Fruit fly (Drosophila melanogaster) whole organism, embryonic: ENCODE measurements around the gene Fatp1.
A peak's percentile ranks its signal among the peaks of the same experiment; 100 is the strongest.

Source experiments
- Aef1 ChIP-seq: fragments of 200-800 bp; sonication (Bioruptor generic); IDR thresholded peaks from 3 replicates; pipeline ENCODE4 v1.3.6; 2022; ENCODE audit warnings: missing biosample characterization, missing genetic modification characterization
- BEAF-32 ChIP-seq: fragments of 200-800 bp; sonication (Bioruptor generic); optimal IDR thresholded peaks from 3 replicates; lab custom pipeline; 2017; ENCODE audit warnings: missing biosample characterization, missing genetic modification characterization, mild to moderate bottlenecking, moderate library complexity, missing genetic modification reagents
- CG12155 ChIP-seq: fragments of 200-800 bp; sonication (Bioruptor generic); optimal IDR thresholded peaks from 3 replicates; lab custom pipeline; 2016; ENCODE audit warnings: missing biosample characterization, missing genetic modification characterization
- CG12744 ChIP-seq: fragments of 200-800 bp; sonication (Bioruptor generic); optimal IDR thresholded peaks from 2 replicates; lab custom pipeline; 2016; ENCODE audit warnings: missing biosample characterization, missing genetic modification characterization
- CG13624 ChIP-seq: fragments of 200-800 bp; sonication (Bioruptor generic); optimal IDR thresholded peaks from 2 replicates; lab custom pipeline; 2016; ENCODE audit warnings: missing biosample characterization, missing genetic modification characterization
- CG13775 ChIP-seq: fragments of 200-800 bp; sonication (Bioruptor generic); optimal IDR thresholded peaks from 3 replicates; lab custom pipeline; 2017; ENCODE audit warnings: missing biosample characterization, mild to moderate bottlenecking, missing genetic modification characterization
- CG15479 ChIP-seq: fragments of 200-800 bp; sonication (Bioruptor generic); optimal IDR thresholded peaks from 3 replicates; lab custom pipeline; 2019; ENCODE audit warnings: missing biosample characterization, mild to moderate bottlenecking, missing genetic modification characterization, moderate library complexity
- CG16779 ChIP-seq: fragments of 200-800 bp; sonication (Bioruptor generic); IDR thresholded peaks from 2 replicates; pipeline ENCODE4 v1.3.6; 2022; ENCODE audit warnings: missing biosample characterization, missing genetic modification characterization
- CG17186 ChIP-seq: fragments of 200-800 bp; sonication (Bioruptor generic); optimal IDR thresholded peaks from 3 replicates; lab custom pipeline; 2017; ENCODE audit warnings: missing biosample characterization, missing genetic modification reagents, missing genetic modification characterization
- CG17802 ChIP-seq: fragments of 200-800 bp; sonication (Bioruptor generic); optimal IDR thresholded peaks from 2 replicates; lab custom pipeline; 2018; ENCODE audit warnings: missing biosample characterization, mild to moderate bottlenecking, missing genetic modification characterization, moderate library complexity
- CG17912 ChIP-seq: fragments of 200-800 bp; sonication (Bioruptor generic); optimal IDR thresholded peaks from 2 replicates; lab custom pipeline; 2018; ENCODE audit warnings: missing biosample characterization, mild to moderate bottlenecking, missing genetic modification characterization
- CG6272 ChIP-seq: fragments of 200-800 bp; sonication (Bioruptor generic); IDR thresholded peaks from 2 replicates; pipeline ENCODE4 v1.3.6; 2022; ENCODE audit warnings: missing biosample characterization, missing genetic modification characterization
- CG6654 ChIP-seq: fragments of 200-800 bp; sonication (Bioruptor generic); optimal IDR thresholded peaks from 2 replicates; lab custom pipeline; 2017; ENCODE audit warnings: missing biosample characterization, mild to moderate bottlenecking, missing genetic modification characterization
- CG7271 ChIP-seq: fragments of 200-800 bp; sonication (Bioruptor generic); optimal IDR thresholded peaks from 2 replicates; lab custom pipeline; 2018; ENCODE audit warnings: missing biosample characterization, mild to moderate bottlenecking, missing genetic modification characterization, moderate library complexity
- CG7786 ChIP-seq: fragments of 200-800 bp; sonication (Bioruptor generic); optimal IDR thresholded peaks from 2 replicates; lab custom pipeline; 2016; ENCODE audit warnings: missing biosample characterization, missing genetic modification characterization
- D ChIP-seq, 2 experiments: fragments of 200-800 bp in 1 of 2; fragments of >200 bp in 1 of 2; sonication (Bioruptor generic) in 1 of 2; optimal IDR thresholded peaks; 2 replicates in 1 of 2; 3 replicates in 1 of 2; lab custom pipeline; 2017; ENCODE audit warnings: mild to moderate bottlenecking in 1 of 2, missing biosample characterization in 1 of 2, missing genetic modification characterization in 1 of 2, missing genetic modification reagents in 1 of 2
- Dad ChIP-seq: fragments of 200-800 bp; sonication (Bioruptor generic); optimal IDR thresholded peaks from 3 replicates; lab custom pipeline; 2016; ENCODE audit warnings: missing biosample characterization, missing genetic modification characterization
- ERR ChIP-seq: fragments of 200-800 bp; sonication (Bioruptor generic); optimal IDR thresholded peaks from 2 replicates; lab custom pipeline; 2016; ENCODE audit warnings: missing biosample characterization, missing genetic modification characterization
- Elba2 ChIP-seq: fragments of 200-800 bp; sonication (Bioruptor generic); optimal IDR thresholded peaks from 3 replicates; lab custom pipeline; 2016; ENCODE audit warnings: missing biosample characterization, missing genetic modification characterization
- Gug ChIP-seq: fragments of 200-800 bp; sonication (Bioruptor generic); IDR thresholded peaks from 4 replicates; pipeline ENCODE4 v1.3.6; 2022; ENCODE audit warnings: missing biosample characterization, missing genetic modification characterization
- Hand ChIP-seq: fragments of 200-800 bp; sonication (Bioruptor generic); optimal IDR thresholded peaks from 2 replicates; lab custom pipeline; 2017; ENCODE audit warnings: mild to moderate bottlenecking, missing biosample characterization, missing genetic modification reagents, missing genetic modification characterization
- HmgZ ChIP-seq: fragments of 200-800 bp; sonication (Bioruptor generic); optimal IDR thresholded peaks from 2 replicates; lab custom pipeline; 2018; ENCODE audit warnings: missing biosample characterization, mild to moderate bottlenecking, missing genetic modification characterization
- Hr51 ChIP-seq, 2 experiments: fragments of 200-800 bp; sonication (Bioruptor generic); optimal IDR thresholded peaks; 2 replicates in 1 of 2; 3 replicates in 1 of 2; lab custom pipeline; 2016 to 2018; ENCODE audit warnings: missing biosample characterization in 2 of 2, missing genetic modification characterization in 2 of 2, mild to moderate bottlenecking in 1 of 2, moderate library complexity in 1 of 2
- Lhr ChIP-seq: fragments of 200-800 bp; sonication (Bioruptor generic); optimal IDR thresholded peaks from 3 replicates; lab custom pipeline; 2017; ENCODE audit warnings: mild to moderate bottlenecking, missing biosample characterization, missing genetic modification reagents, missing genetic modification characterization
- Med ChIP-seq: fragments of 200-800 bp; sonication (Bioruptor generic); peaks from one replicate; lab custom pipeline; 2016; ENCODE audit warnings: missing biosample characterization, missing genetic modification characterization, mild to moderate bottlenecking, inconsistent platforms, moderate library complexity
- Oli ChIP-seq: fragments of 200-800 bp; sonication (Bioruptor generic); optimal IDR thresholded peaks from 2 replicates; lab custom pipeline; 2018; ENCODE audit warnings: missing biosample characterization, mild to moderate bottlenecking, missing genetic modification characterization, moderate library complexity
- PHDP ChIP-seq: fragments of 200-800 bp; sonication (Bioruptor generic); optimal IDR thresholded peaks from 3 replicates; lab custom pipeline; 2018; ENCODE audit warnings: missing biosample characterization, mild to moderate bottlenecking, missing genetic modification characterization, moderate library complexity
- Tbp ChIP-seq: fragments of >200 bp; optimal IDR thresholded peaks from 2 replicates; lab custom pipeline; 2018; ENCODE audit warnings: missing biosample characterization, missing genetic modification characterization
- ac ChIP-seq: fragments of 200-800 bp; sonication (Bioruptor generic); optimal IDR thresholded peaks from 3 replicates; lab custom pipeline; 2017; ENCODE audit warnings: missing biosample characterization, mild to moderate bottlenecking, missing genetic modification characterization
- bab2 ChIP-seq: fragments of 200-800 bp; sonication (Bioruptor generic); optimal IDR thresholded peaks from 2 replicates; lab custom pipeline; 2016; ENCODE audit warnings: missing biosample characterization, missing genetic modification characterization
- cwo ChIP-seq: fragments of 200-800 bp; sonication (Bioruptor generic); optimal IDR thresholded peaks from 3 replicates; lab custom pipeline; 2017; ENCODE audit warnings: missing biosample characterization, missing genetic modification characterization, mild to moderate bottlenecking, moderate library complexity, missing genetic modification reagents
- ems ChIP-seq: fragments of 200-800 bp; sonication (Bioruptor generic); optimal IDR thresholded peaks from 3 replicates; lab custom pipeline; 2016; ENCODE audit warnings: missing biosample characterization, missing genetic modification characterization
- her ChIP-seq: fragments of 200-800 bp; sonication (Bioruptor generic); optimal IDR thresholded peaks from 2 replicates; lab custom pipeline; 2016; ENCODE audit warnings: missing biosample characterization, missing genetic modification characterization
- kay ChIP-seq: fragments of 200-800 bp; sonication (Bioruptor generic); optimal IDR thresholded peaks from 2 replicates; lab custom pipeline; 2016; ENCODE audit warnings: missing biosample characterization, missing genetic modification characterization
- odd ChIP-seq: fragments of 200-800 bp; sonication (Bioruptor generic); optimal IDR thresholded peaks from 2 replicates; lab custom pipeline; 2017; ENCODE audit warnings: missing biosample characterization, mild to moderate bottlenecking, missing genetic modification characterization
- otp ChIP-seq: fragments of 200-800 bp; sonication (Bioruptor generic); IDR thresholded peaks from 3 replicates; pipeline ENCODE4, ENCODE4 v1.3.6; 2022; ENCODE audit warnings: missing biosample characterization, missing genetic modification characterization
- pan ChIP-seq, 4 experiments: fragments of >200 bp in 3 of 4; fragments of 200-800 bp in 1 of 4; sonication (Bioruptor generic) in 1 of 4; optimal IDR thresholded peaks in 3 of 4; IDR thresholded peaks in 1 of 4; 2 replicates each; pipeline versions ENCODE4 v1.3.6 to Lab custom; 2017 to 2022; ENCODE audit warnings: missing biosample characterization in 2 of 4, missing genetic modification characterization in 2 of 4, mixed read lengths in 1 of 4
- pb ChIP-seq: fragments of 200-800 bp; sonication (Bioruptor generic); optimal IDR thresholded peaks from 3 replicates; lab custom pipeline; 2016; ENCODE audit warnings: missing biosample characterization, missing genetic modification characterization
- peb ChIP-seq: fragments of 200-800 bp; sonication (Bioruptor generic); IDR thresholded peaks from 2 replicates; pipeline ENCODE4 v1.3.6; 2022; ENCODE audit warnings: missing biosample characterization, missing genetic modification characterization
- pho ChIP-seq: fragments of 200-800 bp; sonication (Bioruptor generic); optimal IDR thresholded peaks from 2 replicates; lab custom pipeline; 2016; ENCODE audit warnings: missing biosample characterization, missing genetic modification characterization
- ranshi ChIP-seq: fragments of 200-800 bp; sonication (Bioruptor generic); IDR thresholded peaks from 2 replicates; pipeline ENCODE4 v1.3.6; 2022; ENCODE audit warnings: missing biosample characterization, missing genetic modification characterization
- sd ChIP-seq: fragments of 200-800 bp; sonication (Bioruptor generic); optimal IDR thresholded peaks from 3 replicates; lab custom pipeline; 2018; ENCODE audit warnings: missing biosample characterization, mild to moderate bottlenecking, missing genetic modification characterization, moderate library complexity
- sima ChIP-seq: fragments of 200-800 bp; sonication (Bioruptor generic); optimal IDR thresholded peaks from 2 replicates; lab custom pipeline; 2016; ENCODE audit warnings: missing biosample characterization, missing genetic modification characterization
- slbo ChIP-seq: fragments of 200-800 bp; sonication (Bioruptor generic); IDR thresholded peaks from 2 replicates; pipeline ENCODE4 v1.3.6; 2022; ENCODE audit warnings: missing biosample characterization, missing genetic modification characterization
- sna ChIP-seq: fragments of 200-800 bp; sonication (Bioruptor generic); IDR thresholded peaks from 2 replicates; pipeline ENCODE4 v1.3.6; 2022; ENCODE audit warnings: missing biosample characterization, missing genetic modification characterization; ENCODE audit not compliant: partially characterized antibody
- tup ChIP-seq: fragments of 200-800 bp; sonication (Bioruptor generic); optimal IDR thresholded peaks from 2 replicates; lab custom pipeline; 2016; ENCODE audit warnings: missing biosample characterization, mild to moderate bottlenecking, missing genetic modification characterization, moderate library complexity
- usp ChIP-seq: fragments of >200 bp; optimal IDR thresholded peaks from 2 replicates; lab custom pipeline; 2017; ENCODE audit warnings: missing biosample characterization, missing genetic modification characterization
- zf30C ChIP-seq: fragments of 200-800 bp; sonication (Bioruptor generic); optimal IDR thresholded peaks from 3 replicates; lab custom pipeline; 2018; ENCODE audit warnings: missing biosample characterization, mild to moderate bottlenecking, missing genetic modification characterization

Gene Fatp1

DNA sequence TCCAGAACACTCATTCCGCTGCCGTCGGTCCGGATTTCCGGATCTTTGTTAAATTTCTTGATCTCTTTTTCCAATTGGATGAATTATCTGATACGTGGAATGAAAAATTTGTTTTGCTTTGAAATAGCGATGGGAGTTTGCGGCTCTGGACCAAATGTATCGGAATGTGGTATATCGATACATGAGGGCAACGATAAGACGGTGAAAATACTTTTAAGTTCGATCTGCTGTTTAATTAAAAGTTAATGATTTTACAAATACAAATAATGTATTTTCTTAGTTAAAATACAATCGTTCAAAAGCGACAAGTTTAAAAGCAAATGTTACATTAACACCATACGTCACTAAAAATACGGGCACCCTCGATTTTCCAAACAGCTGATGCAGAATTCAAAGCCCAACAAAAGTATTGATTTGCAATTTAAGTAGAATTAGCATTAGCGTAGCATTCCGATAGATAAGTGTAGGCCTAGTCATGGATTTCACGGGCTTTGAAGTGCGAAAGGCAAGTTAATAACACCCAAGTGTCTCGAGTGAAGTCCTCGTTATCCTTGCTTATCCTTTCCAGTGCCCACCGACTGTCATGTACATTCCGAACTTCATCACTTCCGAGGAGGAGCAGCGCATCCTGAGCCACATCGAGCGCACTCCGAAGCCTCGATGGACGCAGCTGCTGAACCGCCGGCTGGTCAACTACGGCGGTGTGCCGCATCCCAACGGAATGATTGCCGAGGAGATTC lies 28.4 kb downstream of the Fatp1 start, which contains the start of the genes Cog4 and CG6144 (continued):
- TF ChIP-seq Gug (GFP tag; lab: Robert Waterston, UW): no peak
- no peak for TF ChIP-seq usp
- no peak for TF ChIP-seq pho (GFP tag; lab: Kevin White, UChicago)
- TF ChIP-seq Tbp (GFP tag; lab: Kevin White, UChicago): no peak
- no peak for TF ChIP-seq ac
- TF ChIP-seq Med (GFP tag; lab: Kevin White, UChicago): peak; percentile 63
- no peak for TF ChIP-seq zf30C
- TF ChIP-seq pan (optimal IDR thresholded peaks at IDR 0.05; lab: Kevin White, UChicago): no peak
- TF ChIP-seq pan (GFP tag; optimal IDR thresholded peaks at IDR 0.05 in 1 of 2, IDR thresholded peaks at IDR 0.05 in 1 of 2): peak in 1 of 2 experiments; percentile 34
- no peak for TF ChIP-seq CG17186 (GFP tag; lab: Kevin White, UChicago)
- TF ChIP-seq sna: peak; percentile 84
- no peak for TF ChIP-seq ERR (GFP tag; lab: Kevin White, UChicago)
- no peak for TF ChIP-seq CG17912 (GFP tag; lab: Kevin White, UChicago)
- no peak for TF ChIP-seq CG7271 (tag; lab: Kevin White, UChicago)
- 0 out of 3 replicates have a peak, but pooled peaks have one; percentile 17 for TF ChIP-seq Aef1 (GFP tag; lab: Robert Waterston, UW)
- TF ChIP-seq CG13624 (GFP tag; lab: Kevin White, UChicago): no peak
- peak; percentile 68 for TF ChIP-seq Elba2 (GFP tag; lab: Kevin White, UChicago)
- TF ChIP-seq PHDP (tag; lab: Kevin White, UChicago): no peak
- TF ChIP-seq Dad (GFP tag; lab: Kevin White, UChicago): no peak
- TF ChIP-seq Hand (GFP tag; lab: Kevin White, UChicago): no peak
- no peak for TF ChIP-seq Hr51 (GFP tag; optimal IDR thresholded peaks at IDR 0.05; lab: Kevin White, UChicago)
- TF ChIP-seq BEAF-32 (GFP tag; lab: Kevin White, UChicago): peak; percentile 78
- TF ChIP-seq otp (GFP tag; lab: Robert Waterston, UW): 0 out of 3 replicates have a peak, but pooled peaks have one; percentile 8
- peak; percentile 51; the same call in 1 of the 2 replicates for TF ChIP-seq slbo (GFP tag; lab: Robert Waterston, UW)
- TF ChIP-seq CG13775 (GFP tag; lab: Kevin White, UChicago): peak; percentile 11
- peak; percentile 82; the same call in 1 of the 2 replicates for TF ChIP-seq ranshi (GFP tag; lab: Robert Waterston, UW)
- no peak for TF ChIP-seq pb (GFP tag; lab: Kevin White, UChicago)
- TF ChIP-seq CG16779 (GFP tag; lab: Robert Waterston, UW): no peak
- no peak for TF ChIP-seq CG6272 (GFP tag; lab: Robert Waterston, UW)
- no peak for TF ChIP-seq peb
- TF ChIP-seq bab2 (GFP tag; lab: Kevin White, UChicago): peak; percentile 18
- no peak for TF ChIP-seq cwo
- TF ChIP-seq CG17802: no peak
- no peak for TF ChIP-seq HmgZ
- TF ChIP-seq CG6654: no peak
- TF ChIP-seq CG7786 (GFP tag; lab: Kevin White, UChicago): no peak
- no peak for TF ChIP-seq Oli (tag; lab: Kevin White, UChicago)
- peak; percentile 97 for TF ChIP-seq sd (tag; lab: Kevin White, UChicago)
- no peak for TF ChIP-seq tup (GFP tag; lab: Kevin White, UChicago)
- no peak for TF ChIP-seq Lhr
- no peak for TF ChIP-seq CG12155 (GFP tag; lab: Kevin White, UChicago)
- TF ChIP-seq CG15479 (GFP tag; lab: Kevin White, UChicago): no peak
- TF ChIP-seq sima (GFP tag; lab: Kevin White, UChicago): no peak
- no peak for TF ChIP-seq D (optimal IDR thresholded peaks at IDR 0.05; lab: Kevin White, UChicago)
- no peak for TF ChIP-seq D (GFP tag; optimal IDR thresholded peaks at IDR 0.05; lab: Kevin White, UChicago)
- TF ChIP-seq ems (GFP tag; lab: Kevin White, UChicago): no peak
- peak; percentile 30 for TF ChIP-seq kay (GFP tag; lab: Kevin White, UChicago)
- no peak for TF ChIP-seq CG12744 (GFP tag; lab: Kevin White, UChicago)
- TF ChIP-seq her (GFP tag; lab: Kevin White, UChicago): no peak
- no peak for TF ChIP-seq odd (GFP tag; lab: Kevin White, UChicago)
